Fruit fly (Drosophila melanogaster) whole organism, embryonic: ENCODE measurements around the gene CG12171.

ENCODE experiments used
- Ada2b ChIP-seq: fragments of 200-800 bp; sonication (Bioruptor generic); IDR thresholded peaks from 2 replicates; pipeline ENCODE4 v1.3.6; 2022; ENCODE audit warnings: missing biosample characterization, missing genetic modification characterization
- Atf-2 ChIP-seq: fragments of 200-800 bp; sonication (Bioruptor generic); optimal IDR thresholded peaks from 2 replicates; lab custom pipeline; 2016; ENCODE audit warnings: missing biosample characterization, missing genetic modification characterization
- Atf6 ChIP-seq: fragments of 200-800 bp; sonication (Bioruptor generic); IDR thresholded peaks from 2 replicates; pipeline ENCODE4 v1.3.6; 2022; ENCODE audit warnings: missing biosample characterization, missing genetic modification characterization
- B-H1 ChIP-seq: fragments of 200-800 bp; sonication (Bioruptor generic); IDR thresholded peaks from 3 replicates; pipeline ENCODE4 v1.3.6; 2022; ENCODE audit warnings: missing biosample characterization, missing genetic modification characterization
- Bdp1 ChIP-seq: fragments of 200-800 bp; sonication (Bioruptor generic); optimal IDR thresholded peaks from 3 replicates; lab custom pipeline; 2016; ENCODE audit warnings: missing biosample characterization, missing genetic modification characterization
- CG11247 ChIP-seq: fragments of 200-800 bp; sonication (Bioruptor generic); IDR thresholded peaks from 2 replicates; pipeline ENCODE4 v1.3.6; 2022; ENCODE audit warnings: missing biosample characterization, missing genetic modification characterization
- CG11695 ChIP-seq: fragments of 200-800 bp; sonication (Bioruptor generic); IDR thresholded peaks from 3 replicates; pipeline ENCODE4 v1.3.6; 2022; ENCODE audit warnings: missing biosample characterization, missing genetic modification characterization
- CG14860 ChIP-seq: fragments of 200-800 bp; sonication (Bioruptor generic); IDR thresholded peaks from 3 replicates; pipeline ENCODE4 v1.3.6; 2022; ENCODE audit warnings: missing biosample characterization, missing genetic modification characterization; ENCODE audit not compliant: partially characterized antibody
- CG16813 ChIP-seq: fragments of 200-800 bp; sonication (Bioruptor generic); IDR thresholded peaks from 3 replicates; pipeline ENCODE4 v1.3.6; 2022; ENCODE audit warnings: missing biosample characterization, missing genetic modification characterization; ENCODE audit not compliant: partially characterized antibody
- CG18262 ChIP-seq: fragments of 200-800 bp; optimal IDR thresholded peaks from 3 replicates; lab custom pipeline; 2019; ENCODE audit warnings: missing biosample characterization, mild to moderate bottlenecking, missing genetic modification characterization, moderate library complexity
- CG18619 ChIP-seq: fragments of 200-800 bp; sonication (Bioruptor generic); optimal IDR thresholded peaks from 3 replicates; lab custom pipeline; 2017; ENCODE audit warnings: missing biosample characterization, mild to moderate bottlenecking, missing genetic modification characterization
- CG2712 ChIP-seq: fragments of 200-800 bp; optimal IDR thresholded peaks from 3 replicates; lab custom pipeline; 2019; ENCODE audit warnings: missing biosample characterization, mild to moderate bottlenecking, missing genetic modification characterization, moderate library complexity
- CG2875 ChIP-seq: fragments of 200-800 bp; sonication (Bioruptor generic); optimal IDR thresholded peaks from 2 replicates; lab custom pipeline; 2017; ENCODE audit warnings: missing biosample characterization, mild to moderate bottlenecking, missing genetic modification characterization, missing genetic modification reagents
- CG31365 ChIP-seq: fragments of 200-800 bp; sonication (Bioruptor generic); optimal IDR thresholded peaks from 2 replicates; lab custom pipeline; 2018; ENCODE audit warnings: missing biosample characterization, mild to moderate bottlenecking, missing genetic modification characterization
- CG3726 ChIP-seq: fragments of 200-800 bp; sonication (Bioruptor generic); IDR thresholded peaks from 3 replicates; pipeline ENCODE4, ENCODE4 v1.3.6; 2022; ENCODE audit warnings: missing biosample characterization, missing genetic modification characterization
- CG6175 ChIP-seq: fragments of 200-800 bp; sonication (Bioruptor generic); IDR thresholded peaks from 3 replicates; pipeline ENCODE4 v1.3.6; 2022; ENCODE audit warnings: missing biosample characterization, missing genetic modification characterization
- CG6791 ChIP-seq: fragments of 200-800 bp; sonication (Bioruptor generic); IDR thresholded peaks from 3 replicates; pipeline ENCODE4 v1.3.6; 2022; ENCODE audit warnings: missing biosample characterization, missing genetic modification characterization; ENCODE audit not compliant: partially characterized antibody
- CG7357 ChIP-seq: fragments of 200-800 bp; sonication (Bioruptor generic); IDR thresholded peaks from 3 replicates; pipeline ENCODE4 v1.3.6; 2022; ENCODE audit warnings: missing biosample characterization, missing genetic modification characterization
- D19A ChIP-seq: fragments of 200-800 bp; optimal IDR thresholded peaks from 3 replicates; lab custom pipeline; 2019; ENCODE audit warnings: missing biosample characterization, mild to moderate bottlenecking, missing genetic modification characterization, moderate library complexity
- Doc2 ChIP-seq: fragments of 200-800 bp; sonication (Bioruptor generic); IDR thresholded peaks from 2 replicates; pipeline ENCODE4 v1.3.6; 2022; ENCODE audit warnings: missing biosample characterization, missing genetic modification characterization
- ERR ChIP-seq: fragments of 200-800 bp; sonication (Bioruptor generic); optimal IDR thresholded peaks from 2 replicates; lab custom pipeline; 2016; ENCODE audit warnings: missing biosample characterization, missing genetic modification characterization
- NC2α ChIP-seq: fragments of 200-800 bp; sonication (Bioruptor generic); optimal IDR thresholded peaks from 2 replicates; lab custom pipeline; 2016; ENCODE audit warnings: missing biosample characterization, missing genetic modification characterization
- Nf-YB ChIP-seq: fragments of 200-800 bp; sonication (Bioruptor generic); optimal IDR thresholded peaks from 3 replicates; lab custom pipeline; 2019; ENCODE audit warnings: missing biosample characterization, mild to moderate bottlenecking, missing genetic modification characterization, moderate library complexity
- Sox100B ChIP-seq: fragments of 200-800 bp; sonication (Bioruptor generic); optimal IDR thresholded peaks from 3 replicates; lab custom pipeline; 2018; ENCODE audit warnings: missing biosample characterization, mild to moderate bottlenecking, missing genetic modification characterization
- Sox102F ChIP-seq: fragments of 200-800 bp; sonication (Bioruptor generic); optimal IDR thresholded peaks from 2 replicates; lab custom pipeline; 2018; ENCODE audit warnings: missing biosample characterization, mild to moderate bottlenecking, missing genetic modification characterization, moderate library complexity
- ase ChIP-seq: fragments of 200-800 bp; sonication (Bioruptor generic); IDR thresholded peaks from 3 replicates; pipeline ENCODE4 v1.3.6; 2022; ENCODE audit warnings: missing biosample characterization, missing genetic modification characterization
- bcd ChIP-seq: fragments of 200-800 bp; sonication (Bioruptor generic); optimal IDR thresholded peaks from 2 replicates; lab custom pipeline; 2017; ENCODE audit warnings: missing biosample characterization, mild to moderate bottlenecking, missing genetic modification characterization
- bowl ChIP-seq: fragments of 200-800 bp; sonication (Bioruptor generic); IDR thresholded peaks from 2 replicates; pipeline ENCODE4 v1.3.6; 2022; ENCODE audit warnings: missing biosample characterization, missing genetic modification characterization
- bsh ChIP-seq, 2 experiments: fragments of 200-800 bp; sonication (Bioruptor generic); optimal IDR thresholded peaks; 2 replicates each; lab custom pipeline; 2017 to 2018; ENCODE audit warnings: mild to moderate bottlenecking in 2 of 2, missing biosample characterization in 2 of 2, missing genetic modification characterization in 2 of 2, moderate library complexity in 1 of 2
- btn ChIP-seq: fragments of 200-800 bp; sonication (Bioruptor generic); optimal IDR thresholded peaks from 2 replicates; lab custom pipeline; 2016; ENCODE audit warnings: missing biosample characterization, missing genetic modification characterization
- cato ChIP-seq: fragments of 200-800 bp; sonication (Bioruptor generic); optimal IDR thresholded peaks from 2 replicates; lab custom pipeline; 2016; ENCODE audit warnings: missing biosample characterization, missing genetic modification characterization, borderline replicate concordance
- caup ChIP-seq: fragments of 200-800 bp; sonication (Bioruptor generic); optimal IDR thresholded peaks from 3 replicates; lab custom pipeline; 2017; ENCODE audit warnings: missing biosample characterization, mild to moderate bottlenecking, missing genetic modification characterization, moderate library complexity; ENCODE audit not compliant: severe bottlenecking
- croc ChIP-seq: fragments of 200-800 bp; sonication (Bioruptor generic); conservative IDR thresholded peaks from 3 replicates; pipeline ENCODE4 v1.3.6; 2022; ENCODE audit warnings: missing biosample characterization, missing genetic modification characterization
- dan ChIP-seq: fragments of 200-800 bp; sonication (Bioruptor generic); IDR thresholded peaks from 2 replicates; pipeline ENCODE4 v1.3.6; 2022; ENCODE audit warnings: missing biosample characterization, missing genetic modification characterization
- dm ChIP-seq: fragments of 200-800 bp; sonication (Bioruptor generic); optimal IDR thresholded peaks from 3 replicates; lab custom pipeline; 2016; ENCODE audit warnings: missing biosample characterization, missing genetic modification characterization
- dmrt11E ChIP-seq: fragments of 200-800 bp; sonication (Bioruptor generic); optimal IDR thresholded peaks from 3 replicates; lab custom pipeline; 2018; ENCODE audit warnings: missing biosample characterization, mild to moderate bottlenecking, missing genetic modification characterization, moderate library complexity
- dysf ChIP-seq: fragments of 200-800 bp; sonication (Bioruptor generic); IDR thresholded peaks from 3 replicates; pipeline ENCODE4 v1.3.6; 2022; ENCODE audit warnings: missing biosample characterization, missing genetic modification characterization
- fru ChIP-seq: fragments of >200 bp; optimal IDR thresholded peaks from 2 replicates; lab custom pipeline; 2017
- gt ChIP-seq: fragments of 200-800 bp; sonication (Bioruptor generic); IDR thresholded peaks from 2 replicates; pipeline ENCODE4 v1.3.6; 2022; ENCODE audit warnings: missing biosample characterization, missing genetic modification characterization
- hbn ChIP-seq: fragments of 200-800 bp; sonication (Bioruptor generic); IDR thresholded peaks from 2 replicates; pipeline ENCODE4 v1.3.6; 2022; ENCODE audit warnings: missing biosample characterization, missing genetic modification characterization; ENCODE audit not compliant: partially characterized antibody
- otp ChIP-seq: fragments of 200-800 bp; sonication (Bioruptor generic); IDR thresholded peaks from 3 replicates; pipeline ENCODE4, ENCODE4 v1.3.6; 2022; ENCODE audit warnings: missing biosample characterization, missing genetic modification characterization
- pho ChIP-seq: fragments of 200-800 bp; sonication (Bioruptor generic); optimal IDR thresholded peaks from 2 replicates; lab custom pipeline; 2016; ENCODE audit warnings: missing biosample characterization, missing genetic modification characterization
- pum ChIP-seq: fragments of 200-800 bp; sonication (Bioruptor generic); optimal IDR thresholded peaks from 2 replicates; lab custom pipeline; 2016; ENCODE audit warnings: missing biosample characterization, missing genetic modification characterization
- salm ChIP-seq: fragments of 200-800 bp; sonication (Bioruptor generic); optimal IDR thresholded peaks from 2 replicates; lab custom pipeline; 2018; ENCODE audit warnings: missing biosample characterization, mild to moderate bottlenecking, missing genetic modification characterization
- seq ChIP-seq: fragments of 200-800 bp; sonication (Bioruptor generic); IDR thresholded peaks from 2 replicates; pipeline ENCODE4 v1.3.6; 2022; ENCODE audit warnings: missing biosample characterization, missing genetic modification characterization
- shn ChIP-seq: fragments of 200-800 bp; sonication (Bioruptor generic); optimal IDR thresholded peaks from 3 replicates; lab custom pipeline; 2016; ENCODE audit warnings: missing biosample characterization, missing genetic modification characterization
- slou ChIP-seq: fragments of 200-800 bp; sonication (Bioruptor generic); optimal IDR thresholded peaks from 3 replicates; lab custom pipeline; 2016; ENCODE audit warnings: missing biosample characterization, missing genetic modification characterization
- tgo ChIP-seq: fragments of 200-800 bp; sonication (Bioruptor generic); IDR thresholded peaks from 3 replicates; pipeline ENCODE4 v1.3.6; 2022; ENCODE audit warnings: missing biosample characterization, missing genetic modification characterization
- usp ChIP-seq: fragments of >200 bp; optimal IDR thresholded peaks from 2 replicates; lab custom pipeline; 2017; ENCODE audit warnings: missing biosample characterization, missing genetic modification characterization
- vfl ChIP-seq: fragments of 200-800 bp; sonication (Bioruptor generic); optimal IDR thresholded peaks from 2 replicates; lab custom pipeline; 2016; ENCODE audit warnings: missing biosample characterization, missing genetic modification characterization

Gene CG12171

dm6 chr3R:5682921-5683748 is 49.7 kb downstream of the CG12171 start (continued):
- TF ChIP-seq cato (GFP tag; lab: Kevin White, UChicago) (peak; percentile 8), ase (0 out of 3 replicates have a peak, but pooled peaks have one; percentile 11), bsh (GFP tag; optimal IDR thresholded peaks at IDR 0.05; lab: Kevin White, UChicago) (peak; percentile 55 to 88), dmrt11E (peak; percentile 75), Sox102F (GFP tag; lab: Kevin White, UChicago) (peak; percentile 81), otp (GFP tag; lab: Robert Waterston, UW) (0 out of 3 replicates have a peak, but pooled peaks have one; percentile 16), dm (GFP tag; lab: Kevin White, UChicago) (no peak), Sox100B (GFP tag; lab: Kevin White, UChicago) (no peak), croc (GFP tag; lab: Robert Waterston, UW) (peak; percentile 53; the same call in 2 of the 3 replicates), CG3726 (GFP tag; lab: Robert Waterston, UW) (no peak), pum (peak; percentile 61), CG14860 (GFP tag; lab: Robert Waterston, UW) (no peak), CG18619 (GFP tag; lab: Kevin White, UChicago) (no peak), caup (GFP tag; lab: Kevin White, UChicago) (no peak), Nf-YB (peak; percentile 21), salm (tag; lab: Kevin White, UChicago) (peak; percentile 71), fru (lab: Kevin White, UChicago) (no peak), CG11247 (GFP tag; lab: Robert Waterston, UW) (no peak), dan (GFP tag; lab: Robert Waterston, UW) (no peak), hbn (no peak), B-H1 (GFP tag; lab: Robert Waterston, UW) (peak; percentile 50; the same call in 2 of the 3 replicates), seq (GFP tag; lab: Robert Waterston, UW) (0 out of 2 replicates have a peak, but pooled peaks have one; percentile 34), CG31365 (tag; lab: Kevin White, UChicago) (no peak), CG11695 (GFP tag; lab: Robert Waterston, UW) (0 out of 3 replicates have a peak, but pooled peaks have one; percentile 22), CG6791 (no peak), CG2875 (peak; percentile 59), CG2712 (tag; lab: Kevin White, UChicago) (peak; percentile 86), CG7357 (GFP tag; lab: Robert Waterston, UW) (no peak), dysf (peak; percentile 61; the same call in 2 of the 3 replicates), Atf-2 (peak; percentile 17), gt (GFP tag; lab: Robert Waterston, UW) (no peak), CG16813 (GFP tag; lab: Robert Waterston, UW) (no peak), shn (GFP tag; lab: Kevin White, UChicago) (no peak), Bdp1 (GFP tag; lab: Kevin White, UChicago) (no peak), ERR (GFP tag; lab: Kevin White, UChicago) (no peak), Doc2 (GFP tag; lab: Robert Waterston, UW) (no peak), btn (no peak), bowl (GFP tag; lab: Robert Waterston, UW) (no peak), CG6175 (peak; percentile 65; the same call in 1 of the 3 replicates), usp (GFP tag; lab: Kevin White, UChicago) (no peak), Atf6 (GFP tag; lab: Robert Waterston, UW) (no peak), bcd (peak; percentile 23), slou (no peak), CG18262 (tag; lab: Kevin White, UChicago) (peak; percentile 84), Ada2b (GFP tag; lab: Robert Waterston, UW) (no peak), tgo (GFP tag; lab: Robert Waterston, UW) (peak; percentile 36; the same call in 2 of the 3 replicates), D19A (tag; lab: Kevin White, UChicago) (peak; percentile 77), vfl (GFP tag; lab: Kevin White, UChicago) (no peak), NC2α (GFP tag; lab: Kevin White, UChicago) (no peak), pho (GFP tag; lab: Kevin White, UChicago) (no peak)
